Worm (Caenorhabditis elegans): ENCODE measurements around the gene unc-86.

DNA sequence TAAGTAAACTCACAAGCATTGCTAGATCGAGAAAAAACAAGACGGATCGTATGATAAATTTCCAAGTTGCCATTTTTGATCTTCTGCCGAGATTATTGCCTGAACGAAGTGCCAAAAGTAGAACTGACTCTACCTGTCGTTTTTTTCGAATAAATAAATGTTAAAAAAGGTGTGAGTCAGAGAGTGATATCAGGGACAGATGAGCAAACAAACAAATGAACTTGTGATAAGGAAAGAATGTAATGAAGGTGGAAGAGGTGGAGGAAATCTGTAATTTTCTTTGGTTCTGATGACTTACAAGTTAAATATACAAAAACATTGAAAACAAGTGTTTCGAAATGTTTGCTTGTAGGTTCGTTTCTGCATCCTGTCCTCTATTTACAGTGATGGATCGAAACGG, 23.2 kb upstream of the unc-86 start, which contains the start of gene tsp-1:
- TF ChIP-seq lsy-2 (tag; optimal IDR thresholded peaks at IDR 0.05) (no peak), drap-1 (GFP tag; optimal IDR thresholded peaks at IDR 0.05) (no peak), mls-2 (tag; optimal IDR thresholded peaks at IDR 0.05) (no peak), nhr-28 (tag; optimal IDR thresholded peaks at IDR 0.05) (no peak), tbx-8 (GFP tag; optimal IDR thresholded peaks at IDR 0.05) (no peak), ceh-83 (GFP tag; optimal IDR thresholded peaks at IDR 0.05) (no peak), ztf-11 (tag; optimal IDR thresholded peaks at IDR 0.05) (no peak), elt-1 (tag; optimal IDR thresholded peaks at IDR 0.05; ENCODE audit: borderline replicate concordance, insufficient read depth) (no peak), mep-1 (tag; optimal IDR thresholded peaks at IDR 0.05) (no peak), pha-4 (tag; optimal IDR thresholded peaks at IDR 0.05) (no peak), unc-62 (GFP tag; optimal IDR thresholded peaks at IDR 0.05) (no peak)

Data from whole organism, mixed stage, embryonic.